Fruit fly (Drosophila melanogaster): ENCODE data around the gene Sf3b6.

The Sf3b6 gene

dm6 chr3L:6232261-6232660, 39.3 kb upstream of the Sf3b6 start, which contains the start of gene CG13299:
TSS of gene CG13299 (minus strand) at chr3L:6232361.
- TF ChIP-seq CG8319 (GFP tag; optimal IDR thresholded peaks at IDR 0.05) (no peak), salr (GFP tag; optimal IDR thresholded peaks at IDR 0.05) (no peak), esn (GFP tag; optimal IDR thresholded peaks at IDR 0.05) (no peak), acj6 (GFP tag; optimal IDR thresholded peaks at IDR 0.05) (no peak), CG32006 (GFP tag; optimal IDR thresholded peaks at IDR 0.05) (no peak)

DNA sequence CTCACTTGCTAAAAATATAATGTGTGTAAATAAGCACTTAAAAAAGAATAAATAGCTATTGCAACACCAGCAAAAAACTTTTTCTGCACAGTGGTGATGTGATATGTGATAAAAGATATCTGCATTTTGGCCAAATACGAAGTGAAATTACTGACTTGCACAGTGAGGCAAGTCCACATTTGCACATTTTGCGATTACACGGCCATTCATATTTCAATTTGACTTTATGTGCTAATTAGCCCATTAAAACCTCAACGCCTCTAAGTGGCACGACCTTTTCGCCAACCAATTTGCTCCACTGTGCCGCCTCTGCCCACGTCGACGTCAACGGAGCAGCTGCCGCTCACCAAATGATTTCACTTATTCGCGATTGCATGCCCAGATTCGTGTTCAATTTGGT, 27.2 kb upstream of the Sf3b6 start, which contains the start of gene CG33946:
TSS of gene CG33946 (plus strand) at position 392 of the 400 bp plus-strand sequence.
- peak; percentile 39 for TF ChIP-seq Eip75B (GFP tag; optimal IDR thresholded peaks at IDR 0.05)
- TF ChIP-seq CG1621 (tag; optimal IDR thresholded peaks at IDR 0.05), result no peak
- peak; percentile 53 for TF ChIP-seq Sox102F (GFP tag; optimal IDR thresholded peaks at IDR 0.05)
- TF ChIP-seq Eip78C (GFP tag), result peak; percentile 59
- TF ChIP-seq spab (GFP tag; optimal IDR thresholded peaks at IDR 0.05), result no peak
- peak; percentile 10 for TF ChIP-seq Ets96B (tag; optimal IDR thresholded peaks at IDR 0.05)
- peak; percentile 39 for TF ChIP-seq CG6792 (GFP tag; optimal IDR thresholded peaks at IDR 0.05)
- TF ChIP-seq Sox15 (GFP tag; optimal IDR thresholded peaks at IDR 0.05), result peak; percentile 57
- peak; percentile 57 for TF ChIP-seq OdsH (GFP tag; optimal IDR thresholded peaks at IDR 0.05)
- peak; percentile 35 for TF ChIP-seq vri (GFP tag; optimal IDR thresholded peaks at IDR 0.05)
- peak; percentile 82 for TF ChIP-seq CG6163 (GFP tag; IDR thresholded peaks at IDR 0.05)
- peak; percentile 59 for TF ChIP-seq Gug (GFP tag; IDR thresholded peaks at IDR 0.05)
- TF ChIP-seq svp (GFP tag), result peak; percentile 87
- no peak for TF ChIP-seq dac (GFP tag; optimal IDR thresholded peaks at IDR 0.05)
- peak; percentile 83 for TF ChIP-seq eg (GFP tag; IDR thresholded peaks at IDR 0.05)
- TF ChIP-seq ss (GFP tag; optimal IDR thresholded peaks at IDR 0.05), result no peak
- peak; percentile 40 for TF ChIP-seq CG8319 (GFP tag; optimal IDR thresholded peaks at IDR 0.05)
- TF ChIP-seq Lpt (GFP tag; optimal IDR thresholded peaks at IDR 0.05), result peak; percentile 41
- no peak for TF ChIP-seq dsx (GFP tag; optimal IDR thresholded peaks at IDR 0.05; ENCODE audit: poor library complexity, severe bottlenecking)
- peak; percentile 57 for TF ChIP-seq CG11762 (GFP tag; optimal IDR thresholded peaks at IDR 0.05; ENCODE audit: insufficient read depth)
- peak; percentile 60 for TF ChIP-seq Hr4 (GFP tag; optimal IDR thresholded peaks at IDR 0.05)
- peak; percentile 53 for TF ChIP-seq achi (GFP tag; optimal IDR thresholded peaks at IDR 0.05)
- peak; percentile 37 for TF ChIP-seq CG8632 (GFP tag; optimal IDR thresholded peaks at IDR 0.05)
- peak; percentile 40 for TF ChIP-seq CG6276 (GFP tag; optimal IDR thresholded peaks at IDR 0.05)
- TF ChIP-seq pdm3 (GFP tag; optimal IDR thresholded peaks at IDR 0.05), result peak; percentile 53
- TF ChIP-seq CG3032 (tag; optimal IDR thresholded peaks at IDR 0.05), result peak; percentile 3
- peak; percentile 44 for TF ChIP-seq Blimp-1 (GFP tag; optimal IDR thresholded peaks at IDR 0.05)
- TF ChIP-seq fd85E (GFP tag; optimal IDR thresholded peaks at IDR 0.05), result no peak
- no peak for TF ChIP-seq Hr38 (GFP tag; optimal IDR thresholded peaks at IDR 0.05)
- TF ChIP-seq Met (GFP tag; optimal IDR thresholded peaks at IDR 0.05), result peak; percentile 70
- peak; percentile 75 for TF ChIP-seq topi (GFP tag; optimal IDR thresholded peaks at IDR 0.05)
- TF ChIP-seq lz (GFP tag; optimal IDR thresholded peaks at IDR 0.05), result peak; percentile 58
- peak; percentile 70 for TF ChIP-seq Sox14 (GFP tag; optimal IDR thresholded peaks at IDR 0.05)
- peak in 1 of 2 experiments; percentile 48 for TF ChIP-seq salr (GFP tag; optimal IDR thresholded peaks at IDR 0.05)
- no peak for TF ChIP-seq CG9139 (GFP tag; optimal IDR thresholded peaks at IDR 0.05)
- peak; percentile 74 for TF ChIP-seq Smox (GFP tag; optimal IDR thresholded peaks at IDR 0.05)
- TF ChIP-seq CG15336 (GFP tag; IDR thresholded peaks at IDR 0.05), result peak; percentile 76
- no peak for TF ChIP-seq fkh (GFP tag; optimal IDR thresholded peaks at IDR 0.05)
- peak; percentile 76 for TF ChIP-seq CG3919 (GFP tag; optimal IDR thresholded peaks at IDR 0.05)
- peak; percentile 74 for TF ChIP-seq esn (GFP tag; optimal IDR thresholded peaks at IDR 0.05)
- TF ChIP-seq cyc (GFP tag; optimal IDR thresholded peaks at IDR 0.05), result peak; percentile 82
- TF ChIP-seq CG11902 (GFP tag; optimal IDR thresholded peaks at IDR 0.05), result peak; percentile 61
- TF ChIP-seq CG10669 (GFP tag; optimal IDR thresholded peaks at IDR 0.05), result peak; percentile 1
- TF ChIP-seq CG6854 (GFP tag; optimal IDR thresholded peaks at IDR 0.05), result no peak
- peak; percentile 38 for TF ChIP-seq CG34406 (GFP tag; optimal IDR thresholded peaks at IDR 0.05)
- TF ChIP-seq Ets21C (GFP tag; optimal IDR thresholded peaks at IDR 0.05), result peak; percentile 72
- peak; percentile 42 for TF ChIP-seq net (GFP tag; optimal IDR thresholded peaks at IDR 0.05)
- TF ChIP-seq CG10631 (GFP tag; optimal IDR thresholded peaks at IDR 0.05), result peak; percentile 49
- TF ChIP-seq acj6 (GFP tag; optimal IDR thresholded peaks at IDR 0.05), result peak; percentile 58
